Worm (Caenorhabditis elegans) whole organism, midembryonic: ENCODE results near the gene F48G7.7.

ENCODE experiments used
- T22C8.4 ChIP-seq: fragments of 200-800 bp; sonication (Bioruptor generic); IDR thresholded peaks from 2 replicates; pipeline ENCODE4 v1.3.6; 2022; ENCODE audit warnings: missing genetic modification characterization, missing compliant biosample characterization
- klf-2 ChIP-seq: fragments of 200-800 bp; sonication (Bioruptor generic); conservative IDR thresholded peaks from 2 replicates; pipeline ENCODE4 v1.3.6; 2022; ENCODE audit warnings: missing genetic modification reagents, missing genetic modification characterization, missing compliant biosample characterization
- med-1 ChIP-seq: sonication (generic microtip); optimal IDR thresholded peaks from 2 replicates; lab custom pipeline; 2017; ENCODE audit warnings: missing genetic modification characterization, mild to moderate bottlenecking, missing compliant biosample characterization, antibody characterized with exemption, missing genetic modification reagents; ENCODE audit not compliant: insufficient read depth
- tab-1 ChIP-seq: fragments of 200-800 bp; sonication (Bioruptor generic); IDR thresholded peaks from 2 replicates; pipeline ENCODE4 v1.3.6; 2022; ENCODE audit warnings: missing genetic modification characterization, missing compliant biosample characterization
- ztf-29 ChIP-seq: fragments of 200-800 bp; sonication (Bioruptor generic); IDR thresholded peaks from 2 replicates; pipeline ENCODE4 v1.3.6; 2022; ENCODE audit warnings: missing genetic modification reagents, missing genetic modification characterization, missing compliant biosample characterization

DNA sequence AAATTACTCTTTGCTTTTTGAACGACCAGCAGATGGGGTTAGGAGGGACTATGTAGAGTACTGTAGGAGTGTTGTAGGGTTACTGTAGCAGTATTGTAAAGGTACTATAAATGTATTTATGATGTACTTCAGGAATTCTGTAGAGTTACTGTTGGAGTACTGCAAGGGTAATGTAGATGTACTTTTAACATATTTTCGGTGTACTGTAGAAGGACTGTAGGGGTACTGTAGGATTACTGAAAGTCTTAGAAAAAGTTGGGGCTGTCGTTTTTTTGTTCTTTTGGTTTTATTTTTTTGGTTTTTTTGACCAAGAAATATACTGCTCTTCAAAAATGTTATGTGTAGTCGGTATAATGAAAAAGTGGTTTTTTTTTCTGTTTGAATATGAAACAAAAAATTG is 27.6 kb downstream of the F48G7.7 start:
- TF ChIP-seq tab-1 (GFP tag; lab: Robert Waterston, UW) (no peak), med-1 (GFP tag; lab: Kevin White, UChicago) (no peak), ztf-29 (GFP tag; lab: Robert Waterston, UW) (no peak), klf-2 (GFP tag; lab: Robert Waterston, UW) (no peak), T22C8.4 (GFP tag; lab: Robert Waterston, UW) (no peak)
